Fruit fly (Drosophila melanogaster) Kc167 (cell line): Measurements from ENCODE around the gene Polr1C.

Experiments
- Myc ChIP-seq: fragments of >200 bp; optimal IDR thresholded peaks from 2 replicates; lab custom pipeline; 2017; ENCODE audit warnings: missing external identifiers
- Sin3A ChIP-seq: fragments of >200 bp; optimal IDR thresholded peaks from 2 replicates; lab custom pipeline; 2018; ENCODE audit warnings: missing external identifiers
- h ChIP-seq: fragments of >200 bp; optimal IDR thresholded peaks from 3 replicates; lab custom pipeline; 2018; ENCODE audit warnings: missing external identifiers
- insv ChIP-seq: fragments of >200 bp; optimal IDR thresholded peaks from 3 replicates; lab custom pipeline; 2018; ENCODE audit warnings: missing external identifiers
- psq ChIP-seq: fragments of >200 bp; optimal IDR thresholded peaks from 2 replicates; lab custom pipeline; 2017; ENCODE audit warnings: missing external identifiers
- ttk ChIP-seq: sonication (Bioruptor generic); optimal IDR thresholded peaks from 2 replicates; lab custom pipeline; 2017; ENCODE audit warnings: missing external identifiers

DNA sequence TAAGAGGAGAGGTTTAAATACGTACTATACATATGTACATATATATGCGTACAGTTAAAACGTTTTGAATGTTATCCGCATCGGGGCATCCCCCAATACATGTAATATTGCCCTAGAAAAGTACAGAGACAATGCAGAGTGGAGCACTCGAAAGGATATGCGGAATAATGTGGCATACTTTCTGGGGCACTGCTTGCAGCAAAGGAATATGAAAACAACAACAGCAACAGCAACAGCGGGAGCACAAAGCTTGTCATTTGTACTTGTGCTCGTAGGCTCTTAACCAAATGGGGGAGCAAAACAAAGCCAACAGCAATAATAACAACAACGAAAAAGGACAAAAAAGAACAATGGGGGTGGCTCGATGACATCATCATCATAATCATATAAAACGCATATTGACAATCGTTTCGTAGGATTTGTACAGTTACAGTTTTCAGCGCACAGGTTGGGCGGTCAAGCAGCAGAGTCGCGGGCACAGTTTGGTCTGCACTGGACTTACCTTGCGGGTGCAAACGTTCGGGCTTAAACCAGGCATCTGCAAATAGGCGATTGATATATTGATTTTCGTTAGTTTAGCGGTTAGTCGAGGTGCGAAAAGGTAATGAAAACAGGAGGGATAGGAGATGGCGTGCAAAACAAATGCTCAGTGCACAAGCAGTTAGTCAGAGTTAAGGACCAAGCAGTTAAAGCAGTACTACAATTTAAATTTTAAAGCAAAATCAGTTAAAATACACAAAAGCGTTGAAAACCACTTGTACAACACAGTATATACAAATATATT, 35.1 kb downstream of the Polr1C start:
- TF ChIP-seq h (lab: Kevin White, UChicago) (no peak), psq (lab: Kevin White, UChicago) (no peak), Myc (lab: Kevin White, UChicago) (no peak), insv (lab: Kevin White, UChicago) (no peak), Sin3A (lab: Kevin White, UChicago) (no peak), ttk (lab: Kevin White, UChicago) (no peak)
